Fruit fly (Drosophila melanogaster): ENCODE data around the gene Toll-4.

dm6 chr2L:9136712-9137111 lies 52.8 kb downstream of the Toll-4 start:
- no peak for TF ChIP-seq Hr38 (GFP tag; optimal IDR thresholded peaks at IDR 0.05)
- TF ChIP-seq CG9139 (GFP tag; optimal IDR thresholded peaks at IDR 0.05), result peak; percentile 39
- no peak for TF ChIP-seq topi (GFP tag; optimal IDR thresholded peaks at IDR 0.05)
- no peak for TF ChIP-seq CG7368 (GFP tag; optimal IDR thresholded peaks at IDR 0.05)
- peak; percentile 13 for TF ChIP-seq Lpt (GFP tag; optimal IDR thresholded peaks at IDR 0.05)
